Fruit fly (Drosophila melanogaster) whole organism, embryonic: ENCODE data around the gene CstF50.

Experiments
- ATbp ChIP-seq: fragments of 200-800 bp; sonication (Bioruptor generic); optimal IDR thresholded peaks from 2 replicates; lab custom pipeline; 2017; ENCODE audit warnings: missing biosample characterization, mild to moderate bottlenecking, missing genetic modification characterization, missing genetic modification reagents
- Atf6 ChIP-seq: fragments of 200-800 bp; sonication (Bioruptor generic); IDR thresholded peaks from 2 replicates; pipeline ENCODE4 v1.3.6; 2022; ENCODE audit warnings: missing biosample characterization, missing genetic modification characterization
- CG1024 ChIP-seq: fragments of 200-800 bp; sonication (Bioruptor generic); IDR thresholded peaks from 2 replicates; pipeline ENCODE4 v1.3.6; 2022; ENCODE audit warnings: missing biosample characterization, missing genetic modification characterization
- CG11696 ChIP-seq: fragments of 200-800 bp; sonication (Bioruptor generic); IDR thresholded peaks from 2 replicates; pipeline ENCODE4 v1.3.6; 2022; ENCODE audit warnings: missing biosample characterization, missing genetic modification characterization
- CG13624 ChIP-seq: fragments of 200-800 bp; sonication (Bioruptor generic); optimal IDR thresholded peaks from 2 replicates; lab custom pipeline; 2016; ENCODE audit warnings: missing biosample characterization, missing genetic modification characterization
- CG14441 ChIP-seq: fragments of 200-800 bp; sonication (Bioruptor generic); IDR thresholded peaks from 2 replicates; pipeline ENCODE4 v1.3.6; 2022; ENCODE audit warnings: missing biosample characterization, missing genetic modification characterization
- CG1603 ChIP-seq: fragments of 200-800 bp; sonication (Bioruptor generic); optimal IDR thresholded peaks from 2 replicates; lab custom pipeline; 2019; ENCODE audit warnings: missing biosample characterization, mild to moderate bottlenecking, missing genetic modification characterization, moderate library complexity
- CG2712 ChIP-seq: fragments of 200-800 bp; optimal IDR thresholded peaks from 3 replicates; lab custom pipeline; 2019; ENCODE audit warnings: missing biosample characterization, mild to moderate bottlenecking, missing genetic modification characterization, moderate library complexity
- CG2875 ChIP-seq: fragments of 200-800 bp; sonication (Bioruptor generic); optimal IDR thresholded peaks from 2 replicates; lab custom pipeline; 2017; ENCODE audit warnings: missing biosample characterization, mild to moderate bottlenecking, missing genetic modification characterization, missing genetic modification reagents
- CG30431 ChIP-seq: fragments of 200-800 bp; sonication (Bioruptor generic); optimal IDR thresholded peaks from 2 replicates; lab custom pipeline; 2017; ENCODE audit warnings: missing biosample characterization, missing genetic modification characterization
- CG3847 ChIP-seq: fragments of 200-800 bp; sonication (Bioruptor generic); IDR thresholded peaks from 2 replicates; pipeline ENCODE4 v1.3.6; 2022; ENCODE audit warnings: missing biosample characterization, missing genetic modification characterization
- CG7963 ChIP-seq: fragments of 200-800 bp; sonication (Bioruptor generic); IDR thresholded peaks from 3 replicates; pipeline ENCODE4 v1.3.6; 2022; ENCODE audit warnings: missing biosample characterization, missing genetic modification characterization; ENCODE audit not compliant: partially characterized antibody
- CG8089 ChIP-seq: fragments of 200-800 bp; sonication (Bioruptor generic); optimal IDR thresholded peaks from 3 replicates; lab custom pipeline; 2016; ENCODE audit warnings: missing biosample characterization, missing genetic modification characterization
- CG9215 ChIP-seq: fragments of 200-800 bp; sonication (Bioruptor generic); IDR thresholded peaks from 2 replicates; pipeline ENCODE4 v1.3.6; 2022; ENCODE audit warnings: missing biosample characterization, missing genetic modification characterization
- CG9817 ChIP-seq: fragments of 200-800 bp; sonication (Bioruptor generic); optimal IDR thresholded peaks from 2 replicates; lab custom pipeline; 2018; ENCODE audit warnings: missing biosample characterization, mild to moderate bottlenecking, missing genetic modification characterization, moderate library complexity
- D ChIP-seq, 2 experiments: fragments of 200-800 bp in 1 of 2; fragments of >200 bp in 1 of 2; sonication (Bioruptor generic) in 1 of 2; optimal IDR thresholded peaks; 2 replicates in 1 of 2; 3 replicates in 1 of 2; lab custom pipeline; 2017; ENCODE audit warnings: mild to moderate bottlenecking in 1 of 2, missing biosample characterization in 1 of 2, missing genetic modification characterization in 1 of 2, missing genetic modification reagents in 1 of 2
- D19B ChIP-seq: fragments of 200-800 bp; sonication (Bioruptor generic); optimal IDR thresholded peaks from 2 replicates; lab custom pipeline; 2017; ENCODE audit warnings: missing biosample characterization, mild to moderate bottlenecking, missing genetic modification characterization
- Dbx ChIP-seq: fragments of 200-800 bp; sonication (Bioruptor generic); IDR thresholded peaks from 3 replicates; pipeline ENCODE4 v1.3.6; 2022; ENCODE audit warnings: missing biosample characterization, missing genetic modification characterization
- Deaf1 ChIP-seq: fragments of 200-800 bp; optimal IDR thresholded peaks from 3 replicates; lab custom pipeline; 2019; ENCODE audit warnings: missing biosample characterization, mild to moderate bottlenecking, missing genetic modification characterization, moderate library complexity
- Dip3 ChIP-seq: fragments of 200-800 bp; sonication (Bioruptor generic); optimal IDR thresholded peaks from 3 replicates; lab custom pipeline; 2016; ENCODE audit warnings: missing biosample characterization, missing genetic modification characterization
- Dll ChIP-seq: fragments of 200-800 bp; sonication (Bioruptor generic); IDR thresholded peaks from 4 replicates; pipeline ENCODE4 v1.3.6; 2022; ENCODE audit warnings: missing biosample characterization, missing genetic modification characterization; ENCODE audit not compliant: partially characterized antibody
- Dp ChIP-seq: fragments of 200-800 bp; sonication (Bioruptor generic); optimal IDR thresholded peaks from 2 replicates; lab custom pipeline; 2018; ENCODE audit warnings: missing biosample characterization, mild to moderate bottlenecking, missing genetic modification characterization, moderate library complexity
- Dref ChIP-seq: fragments of 200-800 bp; sonication (Bioruptor generic); IDR thresholded peaks from 2 replicates; pipeline ENCODE4 v1.3.6; 2022; ENCODE audit warnings: missing biosample characterization, missing genetic modification characterization
- Drgx ChIP-seq: fragments of 200-800 bp; sonication (Bioruptor generic); IDR thresholded peaks from 2 replicates; pipeline ENCODE4 v1.3.6; 2022; ENCODE audit warnings: missing biosample characterization, missing genetic modification characterization
- Fer3 ChIP-seq: fragments of 200-800 bp; sonication (Bioruptor generic); optimal IDR thresholded peaks from 2 replicates; lab custom pipeline; 2018; ENCODE audit warnings: missing biosample characterization, mild to moderate bottlenecking, missing genetic modification characterization, moderate library complexity
- Hand ChIP-seq: fragments of 200-800 bp; sonication (Bioruptor generic); optimal IDR thresholded peaks from 2 replicates; lab custom pipeline; 2017; ENCODE audit warnings: mild to moderate bottlenecking, missing biosample characterization, missing genetic modification reagents, missing genetic modification characterization
- Hmr ChIP-seq: fragments of 200-800 bp; sonication (Bioruptor generic); optimal IDR thresholded peaks from 3 replicates; lab custom pipeline; 2017; ENCODE audit warnings: mild to moderate bottlenecking, missing biosample characterization, missing genetic modification reagents, missing genetic modification characterization
- Opbp ChIP-seq: fragments of 200-800 bp; sonication (Bioruptor generic); IDR thresholded peaks from 3 replicates; pipeline ENCODE4 v1.3.6; 2022; ENCODE audit warnings: missing biosample characterization, missing genetic modification characterization; ENCODE audit not compliant: partially characterized antibody
- Ravus ChIP-seq: fragments of 200-800 bp; sonication (Bioruptor generic); IDR thresholded peaks from 2 replicates; pipeline ENCODE4 v1.3.6; 2022; ENCODE audit warnings: missing biosample characterization, missing genetic modification characterization
- Sin3A ChIP-seq: fragments of >200 bp; optimal IDR thresholded peaks from 2 replicates; lab custom pipeline; 2018
- Sox102F ChIP-seq: fragments of 200-800 bp; sonication (Bioruptor generic); optimal IDR thresholded peaks from 2 replicates; lab custom pipeline; 2018; ENCODE audit warnings: missing biosample characterization, mild to moderate bottlenecking, missing genetic modification characterization, moderate library complexity
- Usf ChIP-seq: fragments of 200-800 bp; sonication (Bioruptor generic); optimal IDR thresholded peaks from 2 replicates; lab custom pipeline; 2017; ENCODE audit warnings: missing genotype, missing biosample characterization, missing genetic modification characterization
- al ChIP-seq: fragments of 200-800 bp; sonication (Bioruptor generic); IDR thresholded peaks from 2 replicates; pipeline ENCODE4 v1.3.6; 2022; ENCODE audit warnings: missing biosample characterization, missing genetic modification characterization
- bigmax ChIP-seq: fragments of 200-800 bp; sonication (Bioruptor generic); optimal IDR thresholded peaks from 2 replicates; lab custom pipeline; 2018; ENCODE audit warnings: missing biosample characterization, mild to moderate bottlenecking, missing genetic modification characterization
- chm ChIP-seq: fragments of 200-800 bp; sonication (Bioruptor generic); IDR thresholded peaks from 2 replicates; pipeline ENCODE4 v1.3.6; 2022; ENCODE audit warnings: missing biosample characterization, missing genetic modification characterization
- chn ChIP-seq: fragments of 200-800 bp; sonication (Bioruptor generic); optimal IDR thresholded peaks from 2 replicates; lab custom pipeline; 2016; ENCODE audit warnings: missing biosample characterization, missing genetic modification characterization
- ind ChIP-seq: fragments of 200-800 bp; sonication (Bioruptor generic); optimal IDR thresholded peaks from 3 replicates; lab custom pipeline; 2016; ENCODE audit warnings: missing biosample characterization, missing genetic modification characterization
- lilli ChIP-seq: fragments of 200-800 bp; sonication (Bioruptor generic); optimal IDR thresholded peaks from 3 replicates; lab custom pipeline; 2016; ENCODE audit warnings: missing biosample characterization, missing genetic modification characterization
- mirr ChIP-seq: fragments of 200-800 bp; sonication (Bioruptor generic); optimal IDR thresholded peaks from 3 replicates; lab custom pipeline; 2018; ENCODE audit warnings: missing biosample characterization, mild to moderate bottlenecking, missing genetic modification characterization
- nom ChIP-seq: fragments of 200-800 bp; sonication (Bioruptor generic); optimal IDR thresholded peaks from 2 replicates; lab custom pipeline; 2017; ENCODE audit warnings: missing biosample characterization, missing genetic modification characterization, mild to moderate bottlenecking, moderate library complexity, missing genetic modification reagents
- oc ChIP-seq: fragments of 200-800 bp; sonication (Bioruptor generic); optimal IDR thresholded peaks from 2 replicates; lab custom pipeline; 2018; ENCODE audit warnings: missing biosample characterization, mild to moderate bottlenecking, missing genetic modification characterization, moderate library complexity
- odd ChIP-seq: fragments of 200-800 bp; sonication (Bioruptor generic); optimal IDR thresholded peaks from 2 replicates; lab custom pipeline; 2017; ENCODE audit warnings: missing biosample characterization, mild to moderate bottlenecking, missing genetic modification characterization
- prd ChIP-seq, 3 experiments: fragments of >200 bp in 2 of 3; fragments of 200-800 bp in 1 of 3; sonication (Bioruptor generic) in 1 of 3; optimal IDR thresholded peaks in 2 of 3; IDR thresholded peaks in 1 of 3; 2 replicates in 2 of 3; 3 replicates in 1 of 3; pipeline versions ENCODE4 v1.3.6 to Lab custom; 2017 to 2022; ENCODE audit warnings: missing biosample characterization in 1 of 3, missing genetic modification characterization in 1 of 3
- row ChIP-seq: fragments of 200-800 bp; sonication (Bioruptor generic); IDR thresholded peaks from 3 replicates; pipeline ENCODE4 v1.3.6; 2022; ENCODE audit warnings: missing biosample characterization, missing genetic modification characterization
- usp ChIP-seq: fragments of >200 bp; optimal IDR thresholded peaks from 2 replicates; lab custom pipeline; 2017; ENCODE audit warnings: missing biosample characterization, missing genetic modification characterization

Gene CstF50

DNA sequence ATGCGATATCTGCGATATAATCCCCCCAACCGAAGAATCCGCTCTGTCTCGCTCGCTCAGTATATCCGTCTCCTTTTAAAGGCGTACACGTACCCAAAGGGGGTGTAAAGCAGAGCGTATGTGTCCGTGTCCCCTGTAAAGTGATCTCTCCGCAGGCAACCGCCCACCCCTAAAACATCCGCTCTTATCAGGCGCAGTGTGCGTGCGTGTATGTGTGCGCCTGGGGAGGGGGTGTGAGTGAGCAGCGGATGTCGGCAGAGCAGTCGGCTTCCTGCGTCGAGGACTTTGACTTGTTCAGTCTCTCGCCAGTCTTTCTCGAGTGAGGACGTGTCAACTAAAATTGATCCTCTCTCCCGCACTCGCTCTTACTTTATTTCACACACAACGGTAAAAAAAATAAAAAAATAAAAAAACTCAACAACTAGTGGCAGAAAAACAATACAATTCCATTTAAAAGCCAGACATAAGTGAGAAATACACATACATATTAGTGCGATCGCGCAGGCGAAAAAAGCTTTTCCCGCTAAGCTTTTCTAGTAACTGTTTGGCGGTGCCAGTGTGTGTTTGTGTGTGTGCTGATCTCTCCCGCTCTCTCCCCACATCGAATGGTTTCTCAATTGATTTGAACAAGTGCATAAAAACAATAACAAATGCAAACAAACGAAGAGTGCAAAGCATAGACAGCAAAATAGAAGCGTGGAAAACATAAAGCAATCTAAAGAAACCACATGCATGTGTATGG is 11.1 kb downstream of the CstF50 start (continued):
- TF ChIP-seq CG8089 (GFP tag; lab: Kevin White, UChicago), result no peak
- no peak for TF ChIP-seq Sin3A (lab: Kevin White, UChicago)
- TF ChIP-seq bigmax (GFP tag; lab: Kevin White, UChicago), result no peak
- TF ChIP-seq Ravus (GFP tag; lab: Robert Waterston, UW), result no peak
- TF ChIP-seq chn (GFP tag; lab: Kevin White, UChicago), result peak; percentile 64
- no peak for TF ChIP-seq odd (GFP tag; lab: Kevin White, UChicago)
- TF ChIP-seq Sox102F (GFP tag; lab: Kevin White, UChicago), result no peak
- TF ChIP-seq ind (GFP tag; lab: Kevin White, UChicago), result no peak
- TF ChIP-seq Opbp (GFP tag; lab: Robert Waterston, UW), result 0 out of 3 replicates have a peak, but pooled peaks have one; percentile 28
- TF ChIP-seq chm (GFP tag; lab: Robert Waterston, UW), result peak; percentile 41; the same call in 1 of the 2 replicates
- TF ChIP-seq al (GFP tag; lab: Robert Waterston, UW), result no peak
- TF ChIP-seq CG2712 (tag; lab: Kevin White, UChicago), result peak; percentile 16
- TF ChIP-seq prd (optimal IDR thresholded peaks at IDR 0.05; lab: Kevin White, UChicago), result no peak
- 0 out of 3 replicates have a peak, but pooled peaks have one; percentile 11 for TF ChIP-seq prd (GFP tag; IDR thresholded peaks at IDR 0.05; lab: Robert Waterston, UW)

DNA sequence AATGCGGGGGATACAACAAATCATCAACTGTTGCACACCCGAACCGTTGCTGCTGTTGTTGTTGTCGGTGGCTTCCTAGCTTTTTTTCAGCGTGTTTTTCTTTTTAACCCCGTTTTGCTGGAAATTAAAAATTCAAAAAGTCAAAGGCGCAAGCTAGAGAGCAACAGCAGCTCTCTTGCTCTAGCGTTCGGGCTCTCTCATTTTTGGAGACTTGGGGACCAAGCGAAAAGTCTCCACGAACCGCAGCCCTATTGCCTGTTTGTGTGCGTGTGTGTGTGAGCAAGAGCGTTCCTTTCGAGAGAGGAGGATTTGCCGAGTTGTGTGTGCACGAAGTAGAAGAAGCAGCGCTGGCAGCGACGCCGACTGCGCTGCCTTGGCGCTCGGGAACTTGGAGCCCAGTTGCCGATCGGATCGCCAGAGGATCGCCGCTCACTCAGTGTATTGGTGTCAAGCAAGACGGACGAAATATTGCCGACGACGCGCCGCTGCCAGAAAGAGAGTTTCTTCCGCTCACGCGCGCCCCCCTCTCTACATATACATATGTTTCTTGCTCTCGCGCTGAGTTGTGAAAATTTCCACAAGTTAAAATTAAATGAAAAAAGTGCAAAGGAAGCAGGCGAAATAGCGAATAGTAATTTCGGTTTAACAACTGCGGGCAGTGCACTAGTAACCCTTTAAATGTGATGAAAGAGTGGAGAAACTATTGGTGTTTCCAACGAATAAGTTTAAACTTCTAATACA is 12.0 kb downstream of the CstF50 start:
- TF ChIP-seq Opbp (GFP tag; lab: Robert Waterston, UW), result 0 out of 3 replicates have a peak, but pooled peaks have one; percentile 23
- peak; percentile 80 for TF ChIP-seq CG11696
- no peak for TF ChIP-seq CG9215 (GFP tag; lab: Robert Waterston, UW)
- TF ChIP-seq CG7963 (GFP tag; lab: Robert Waterston, UW), result no peak
- peak; percentile 5 for TF ChIP-seq mirr (GFP tag; lab: Kevin White, UChicago)
- TF ChIP-seq D (optimal IDR thresholded peaks at IDR 0.05; lab: Kevin White, UChicago), result peak; percentile 36
- TF ChIP-seq D (GFP tag; optimal IDR thresholded peaks at IDR 0.05; lab: Kevin White, UChicago), result no peak
- TF ChIP-seq CG30431 (GFP tag; lab: Kevin White, UChicago), result no peak
- peak; percentile 78 for TF ChIP-seq nom (GFP tag; lab: Kevin White, UChicago)
- TF ChIP-seq Drgx (GFP tag; lab: Robert Waterston, UW), result peak; percentile 20; the same call in 1 of the 2 replicates
- TF ChIP-seq usp (GFP tag; lab: Kevin White, UChicago), result no peak
- no peak for TF ChIP-seq oc (tag; lab: Kevin White, UChicago)
- TF ChIP-seq Atf6 (GFP tag; lab: Robert Waterston, UW), result 0 out of 2 replicates have a peak, but pooled peaks have one; percentile 11
- TF ChIP-seq ATbp (GFP tag; lab: Kevin White, UChicago), result no peak
- TF ChIP-seq CG9817, result no peak
- TF ChIP-seq Hand (GFP tag; lab: Kevin White, UChicago), result no peak
- TF ChIP-seq Deaf1 (tag; lab: Kevin White, UChicago), result peak; percentile 97
- TF ChIP-seq row (GFP tag; lab: Robert Waterston, UW), result 0 out of 3 replicates have a peak, but pooled peaks have one; percentile 6
- TF ChIP-seq CG1024 (GFP tag; lab: Robert Waterston, UW), result no peak; the same call in 1 of the 2 replicates
- TF ChIP-seq Usf, result no peak
- no peak for TF ChIP-seq CG2875 (GFP tag; lab: Kevin White, UChicago)
- TF ChIP-seq CG14441 (GFP tag; lab: Robert Waterston, UW), result 0 out of 2 replicates have a peak, but pooled peaks have one; percentile 17
- TF ChIP-seq Dll (GFP tag; lab: Robert Waterston, UW), result 0 out of 4 replicates have a peak, but pooled peaks have one; percentile 17
- peak; percentile 8 for TF ChIP-seq lilli (GFP tag; lab: Kevin White, UChicago)
- TF ChIP-seq Hmr (GFP tag; lab: Kevin White, UChicago), result peak; percentile 13
- TF ChIP-seq Fer3 (tag; lab: Kevin White, UChicago), result no peak
- no peak for TF ChIP-seq D19B
- TF ChIP-seq CG3847, result no peak
- peak; percentile 15 for TF ChIP-seq CG1603 (tag; lab: Kevin White, UChicago)
- peak; percentile 21 for TF ChIP-seq Dip3 (GFP tag; lab: Kevin White, UChicago)
- TF ChIP-seq CG13624, result no peak
- peak; percentile 29; the same call in 1 of the 3 replicates for TF ChIP-seq Dbx (GFP tag; lab: Robert Waterston, UW)
- no peak for TF ChIP-seq Dref (GFP tag; lab: Robert Waterston, UW)
- no peak for TF ChIP-seq Dp (GFP tag; lab: Kevin White, UChicago)
